Fruit fly (Drosophila melanogaster) whole organism, prepupa: ENCODE data around the gene Polr3E.
A peak's percentile ranks its signal among the peaks of the same experiment; 100 is the strongest.

Source experiments
- Blimp-1 ChIP-seq: fragments of 200-800 bp; sonication (Bioruptor generic); optimal IDR thresholded peaks from 3 replicates; lab custom pipeline; 2017; ENCODE audit warnings: missing biosample characterization, missing genetic modification characterization, mild to moderate bottlenecking, moderate library complexity, missing genetic modification reagents
- CG11294 ChIP-seq: fragments of 200-800 bp; sonication (Bioruptor generic); IDR thresholded peaks from 2 replicates; pipeline ENCODE4 v1.3.6; 2022; ENCODE audit warnings: missing biosample characterization, missing genetic modification characterization
- CG11762 ChIP-seq: fragments of 200-800 bp; sonication (Bioruptor generic); optimal IDR thresholded peaks from 3 replicates; lab custom pipeline; 2016; ENCODE audit warnings: missing biosample characterization, missing genetic modification characterization; ENCODE audit not compliant: insufficient read depth
- CG11902 ChIP-seq: fragments of 200-800 bp; sonication (Bioruptor generic); optimal IDR thresholded peaks from 3 replicates; lab custom pipeline; 2016; ENCODE audit warnings: missing biosample characterization, missing genetic modification characterization
- CG15336 ChIP-seq: fragments of 200-800 bp; sonication (Bioruptor generic); IDR thresholded peaks from 2 replicates; pipeline ENCODE4 v1.3.6; 2022; ENCODE audit warnings: missing biosample characterization, missing genetic modification characterization
- CG1621 ChIP-seq: fragments of 200-800 bp; sonication (Bioruptor generic); optimal IDR thresholded peaks from 3 replicates; lab custom pipeline; 2018; ENCODE audit warnings: missing biosample characterization, mild to moderate bottlenecking, missing genetic modification characterization
- CG16779 ChIP-seq: fragments of 200-800 bp; sonication (Bioruptor generic); optimal IDR thresholded peaks from 3 replicates; lab custom pipeline; 2017; ENCODE audit warnings: missing biosample characterization, mild to moderate bottlenecking, missing genetic modification characterization
- CG3032 ChIP-seq: fragments of 200-800 bp; optimal IDR thresholded peaks from 2 replicates; lab custom pipeline; 2019; ENCODE audit warnings: missing biosample characterization, mild to moderate bottlenecking, missing genetic modification characterization, moderate library complexity
- CG31627 ChIP-seq: fragments of 200-800 bp; sonication (Bioruptor generic); optimal IDR thresholded peaks from 3 replicates; lab custom pipeline; 2016; ENCODE audit warnings: missing biosample characterization, missing genetic modification characterization
- CG34406 ChIP-seq: fragments of 200-800 bp; sonication (Bioruptor generic); optimal IDR thresholded peaks from 3 replicates; lab custom pipeline; 2016; ENCODE audit warnings: missing biosample characterization, missing genetic modification characterization
- CG3919 ChIP-seq: fragments of 200-800 bp; sonication (Bioruptor generic); optimal IDR thresholded peaks from 3 replicates; lab custom pipeline; 2016; ENCODE audit warnings: missing biosample characterization, missing genetic modification characterization
- CG4318 ChIP-seq: fragments of 200-800 bp; sonication (Bioruptor generic); optimal IDR thresholded peaks from 3 replicates; lab custom pipeline; 2017; ENCODE audit warnings: missing biosample characterization, mild to moderate bottlenecking, missing genetic modification characterization
- CG6163 ChIP-seq: fragments of 200-800 bp; sonication (Bioruptor generic); IDR thresholded peaks from 3 replicates; pipeline ENCODE4 v1.3.6; 2022; ENCODE audit warnings: missing biosample characterization, missing genetic modification characterization
- CG6276 ChIP-seq: fragments of 200-800 bp; sonication (Bioruptor generic); optimal IDR thresholded peaks from 2 replicates; lab custom pipeline; 2017; ENCODE audit warnings: missing biosample characterization, mild to moderate bottlenecking, missing genetic modification characterization
- CG6792 ChIP-seq: fragments of 200-800 bp; sonication (Bioruptor generic); optimal IDR thresholded peaks from 3 replicates; lab custom pipeline; 2016; ENCODE audit warnings: missing biosample characterization, missing genetic modification characterization
- CG6808 ChIP-seq: fragments of 200-800 bp; sonication (Bioruptor generic); optimal IDR thresholded peaks from 3 replicates; lab custom pipeline; 2017; ENCODE audit warnings: missing biosample characterization, missing genetic modification characterization, mild to moderate bottlenecking, moderate library complexity, missing genetic modification reagents
- CG6854 ChIP-seq: fragments of 200-800 bp; sonication (Bioruptor generic); optimal IDR thresholded peaks from 2 replicates; lab custom pipeline; 2017; ENCODE audit warnings: missing biosample characterization, mild to moderate bottlenecking, missing genetic modification characterization
- CG8119 ChIP-seq: fragments of 200-800 bp; sonication (Bioruptor generic); IDR thresholded peaks from 3 replicates; pipeline ENCODE4 v1.3.6; 2022; ENCODE audit warnings: missing biosample characterization, missing genetic modification characterization
- CG8632 ChIP-seq: fragments of 200-800 bp; sonication (Bioruptor generic); optimal IDR thresholded peaks from 3 replicates; lab custom pipeline; 2016; ENCODE audit warnings: missing biosample characterization, missing genetic modification characterization
- CG9139 ChIP-seq: fragments of 200-800 bp; sonication (Bioruptor generic); optimal IDR thresholded peaks from 3 replicates; lab custom pipeline; 2017; ENCODE audit warnings: missing biosample characterization, mild to moderate bottlenecking, missing genetic modification characterization
- Eip75B ChIP-seq: fragments of 200-800 bp; sonication (Bioruptor generic); optimal IDR thresholded peaks from 3 replicates; lab custom pipeline; 2016; ENCODE audit warnings: missing biosample characterization, missing genetic modification characterization
- Eip78C ChIP-seq: fragments of 200-800 bp; sonication (Bioruptor generic); peaks from one replicate; lab custom pipeline; 2016; ENCODE audit warnings: missing biosample characterization, missing genetic modification characterization
- Eip93F ChIP-seq: fragments of 200-800 bp; sonication (Bioruptor generic); optimal IDR thresholded peaks from 2 replicates; lab custom pipeline; 2016; ENCODE audit warnings: missing biosample characterization, mild to moderate bottlenecking, missing genetic modification characterization
- Ets21C ChIP-seq: fragments of 200-800 bp; sonication (Bioruptor generic); optimal IDR thresholded peaks from 3 replicates; lab custom pipeline; 2016; ENCODE audit warnings: missing biosample characterization, missing genetic modification characterization
- Ets96B ChIP-seq: fragments of 200-800 bp; optimal IDR thresholded peaks from 2 replicates; lab custom pipeline; 2019; ENCODE audit warnings: missing biosample characterization, mild to moderate bottlenecking, missing genetic modification characterization, moderate library complexity
- Gug ChIP-seq: fragments of 200-800 bp; sonication (Bioruptor generic); IDR thresholded peaks from 2 replicates; pipeline ENCODE4 v1.3.6; 2022; ENCODE audit warnings: missing biosample characterization, missing genetic modification characterization
- Hr39 ChIP-seq: fragments of 200-800 bp; sonication (Bioruptor generic); optimal IDR thresholded peaks from 2 replicates; lab custom pipeline; 2016; ENCODE audit warnings: missing biosample characterization, missing genetic modification characterization
- Hr4 ChIP-seq: fragments of 200-800 bp; sonication (Bioruptor generic); optimal IDR thresholded peaks from 3 replicates; lab custom pipeline; 2016; ENCODE audit warnings: missing biosample characterization, missing genetic modification characterization
- Met ChIP-seq: fragments of 200-800 bp; sonication (Bioruptor generic); optimal IDR thresholded peaks from 3 replicates; lab custom pipeline; 2016; ENCODE audit warnings: missing biosample characterization, missing genetic modification characterization
- OdsH ChIP-seq: fragments of 200-800 bp; sonication (Bioruptor generic); optimal IDR thresholded peaks from 3 replicates; lab custom pipeline; 2016; ENCODE audit warnings: missing biosample characterization, missing genetic modification characterization
- Sox102F ChIP-seq: fragments of 200-800 bp; sonication (Bioruptor generic); optimal IDR thresholded peaks from 2 replicates; lab custom pipeline; 2016; ENCODE audit warnings: missing biosample characterization, mild to moderate bottlenecking, missing genetic modification characterization
- Sox14 ChIP-seq: fragments of 200-800 bp; sonication (Bioruptor generic); optimal IDR thresholded peaks from 3 replicates; lab custom pipeline; 2016; ENCODE audit warnings: missing biosample characterization, missing genetic modification characterization
- Sox15 ChIP-seq: fragments of 200-800 bp; sonication (Bioruptor generic); optimal IDR thresholded peaks from 3 replicates; lab custom pipeline; 2016; ENCODE audit warnings: missing biosample characterization, missing genetic modification characterization
- achi ChIP-seq: fragments of 200-800 bp; sonication (Bioruptor generic); optimal IDR thresholded peaks from 3 replicates; lab custom pipeline; 2016; ENCODE audit warnings: missing biosample characterization, missing genetic modification characterization
- acj6 ChIP-seq: fragments of 200-800 bp; sonication (Bioruptor generic); optimal IDR thresholded peaks from 3 replicates; lab custom pipeline; 2016; ENCODE audit warnings: missing biosample characterization, missing genetic modification characterization
- cyc ChIP-seq: fragments of 200-800 bp; sonication (Bioruptor generic); optimal IDR thresholded peaks from 3 replicates; lab custom pipeline; 2016; ENCODE audit warnings: missing biosample characterization, missing genetic modification characterization
- dac ChIP-seq: fragments of 200-800 bp; sonication (Bioruptor generic); optimal IDR thresholded peaks from 2 replicates; lab custom pipeline; 2017; ENCODE audit warnings: missing biosample characterization, mild to moderate bottlenecking, missing genetic modification characterization
- dsx ChIP-seq: fragments of 200-800 bp; optimal IDR thresholded peaks from 3 replicates; lab custom pipeline; 2019; ENCODE audit warnings: missing biosample characterization, mild to moderate bottlenecking, missing genetic modification characterization, moderate library complexity; ENCODE audit not compliant: poor library complexity, severe bottlenecking
- eg ChIP-seq: fragments of 200-800 bp; sonication (Bioruptor generic); IDR thresholded peaks from 3 replicates; pipeline ENCODE4 v1.3.6; 2022; ENCODE audit warnings: missing biosample characterization, missing genetic modification characterization
- fd59A ChIP-seq: fragments of 200-800 bp; sonication (Bioruptor generic); optimal IDR thresholded peaks from 2 replicates; lab custom pipeline; 2017; ENCODE audit warnings: missing biosample characterization, mild to moderate bottlenecking, missing genetic modification characterization, missing genetic modification reagents
- fd85E ChIP-seq: fragments of 200-800 bp; sonication (Bioruptor generic); optimal IDR thresholded peaks from 3 replicates; lab custom pipeline; 2016; ENCODE audit warnings: missing biosample characterization, missing genetic modification characterization
- fkh ChIP-seq: fragments of 200-800 bp; sonication (Bioruptor generic); optimal IDR thresholded peaks from 3 replicates; lab custom pipeline; 2017; ENCODE audit warnings: missing biosample characterization, mild to moderate bottlenecking, missing genetic modification characterization, moderate library complexity
- net ChIP-seq: fragments of 200-800 bp; sonication (Bioruptor generic); optimal IDR thresholded peaks from 3 replicates; lab custom pipeline; 2016; ENCODE audit warnings: missing biosample characterization, missing genetic modification characterization
- pdm3 ChIP-seq: fragments of 200-800 bp; sonication (Bioruptor generic); optimal IDR thresholded peaks from 3 replicates; lab custom pipeline; 2016; ENCODE audit warnings: missing biosample characterization, missing genetic modification characterization
- spab ChIP-seq: fragments of 200-800 bp; sonication (Bioruptor generic); optimal IDR thresholded peaks from 2 replicates; lab custom pipeline; 2017; ENCODE audit warnings: missing biosample characterization, mild to moderate bottlenecking, missing genetic modification characterization, missing genetic modification reagents
- ss ChIP-seq, 2 experiments: fragments of 200-800 bp; sonication (Bioruptor generic); optimal IDR thresholded peaks; 2 replicates in 1 of 2; 3 replicates in 1 of 2; lab custom pipeline; 2017 to 2018; ENCODE audit warnings: mild to moderate bottlenecking in 2 of 2, missing biosample characterization in 2 of 2, missing genetic modification characterization in 2 of 2, moderate library complexity in 1 of 2
- vri ChIP-seq: fragments of 200-800 bp; sonication (Bioruptor generic); optimal IDR thresholded peaks from 3 replicates; lab custom pipeline; 2016; ENCODE audit warnings: missing biosample characterization, mild to moderate bottlenecking, missing genetic modification characterization

Gene Polr3E

DNA sequence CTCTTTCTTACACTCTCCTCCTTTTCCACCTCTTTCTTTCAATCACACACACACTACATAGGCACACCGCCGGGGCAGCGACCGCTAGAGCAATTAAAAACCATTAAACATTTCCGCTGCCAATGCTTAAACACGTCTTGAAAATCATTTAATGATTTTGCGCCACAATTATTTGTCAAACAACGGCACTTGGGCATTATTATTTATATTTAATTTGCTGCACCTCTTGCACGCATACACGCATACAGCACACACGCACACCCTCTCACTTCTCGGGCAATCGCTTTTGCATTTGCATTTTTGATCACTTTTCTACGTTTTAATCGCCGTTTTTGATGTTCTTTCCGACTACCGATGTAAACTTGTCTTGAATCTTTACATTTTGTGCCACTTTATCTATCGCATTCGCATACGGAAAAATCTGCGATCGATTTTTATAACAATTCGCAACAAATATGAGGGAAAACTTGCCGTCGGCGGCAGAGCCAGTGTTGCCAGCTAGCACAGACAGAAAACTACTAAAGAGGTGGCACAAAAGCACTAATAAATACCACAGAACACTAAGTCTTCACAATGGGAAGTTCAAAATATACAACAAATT, 4.6 kb upstream of the Polr3E start, which contains the start of gene skd:
Gene skd (minus strand): TSS at position 518 of the 601 bp plus-strand sequence.
- TF ChIP-seq CG31627 (no peak), fkh (GFP tag; lab: Kevin White, UChicago) (peak; percentile 15), Eip78C (GFP tag; lab: Kevin White, UChicago) (peak; percentile 76)

DNA sequence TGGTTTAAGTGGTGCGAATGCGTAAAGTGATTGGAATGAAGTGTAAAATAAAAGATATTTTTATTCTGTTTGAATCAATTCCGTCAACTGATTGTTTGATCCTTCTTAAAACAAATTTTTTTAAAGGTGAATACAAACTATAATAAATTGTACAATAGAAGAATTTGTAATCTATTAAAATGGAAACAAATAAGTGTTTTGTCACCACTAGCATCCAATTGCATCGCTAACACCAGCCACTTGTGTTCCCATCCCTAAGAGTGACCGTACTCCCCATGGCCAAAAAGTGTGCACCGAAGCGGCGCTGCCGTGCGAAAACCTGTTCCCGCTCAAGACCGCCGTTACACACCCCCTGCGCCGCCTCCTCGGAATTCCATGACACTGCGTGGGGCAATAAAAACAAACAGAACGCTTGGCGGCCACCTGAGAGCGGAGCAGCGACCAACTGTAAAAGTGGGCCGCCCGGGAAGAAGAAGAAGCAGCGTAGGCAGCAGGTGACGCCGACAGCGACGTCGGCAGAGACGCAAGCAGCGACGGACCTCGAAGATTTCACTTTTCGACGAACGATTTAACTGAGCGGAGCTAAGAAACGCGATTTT, 3.9 kb upstream of the Polr3E start, which contains the start of gene Pdss2:
Gene Pdss2 (plus strand): TSS at position 259 of the 599 bp plus-strand sequence.
- TF ChIP-seq Blimp-1 (GFP tag; lab: Kevin White, UChicago) (peak; percentile 92), fd85E (no peak), CG11902 (peak; percentile 50), CG8632 (GFP tag; lab: Kevin White, UChicago) (peak; percentile 20), dsx (peak; percentile 26), CG31627 (peak; percentile 83), Met (peak; percentile 60), spab (GFP tag; lab: Kevin White, UChicago) (no peak), vri (GFP tag; lab: Kevin White, UChicago) (peak; percentile 7), fd59A (GFP tag; lab: Kevin White, UChicago) (peak; percentile 56), CG11762 (GFP tag; lab: Kevin White, UChicago) (peak; percentile 43), CG6854 (GFP tag; lab: Kevin White, UChicago) (peak; percentile 95), CG11294 (GFP tag; lab: Robert Waterston, UW) (no peak; the same call in 1 of the 2 replicates), CG16779 (tag; lab: Kevin White, UChicago) (no peak), Hr39 (peak; percentile 80), Sox14 (GFP tag; lab: Kevin White, UChicago) (peak; percentile 59), CG9139 (GFP tag; lab: Kevin White, UChicago) (peak; percentile 49), CG3919 (GFP tag; lab: Kevin White, UChicago) (peak; percentile 71), Sox15 (GFP tag; lab: Kevin White, UChicago) (peak; percentile 44), eg (GFP tag; lab: Robert Waterston, UW) (peak; percentile 61), CG15336 (peak; percentile 33; the same call in 1 of the 2 replicates), OdsH (GFP tag; lab: Kevin White, UChicago) (peak; percentile 71), Gug (GFP tag; lab: Robert Waterston, UW) (peak; percentile 30; the same call in 1 of the 2 replicates), CG4318 (GFP tag; lab: Kevin White, UChicago) (peak; percentile 56), Sox102F (GFP tag; lab: Kevin White, UChicago) (peak; percentile 30), CG1621 (tag; lab: Kevin White, UChicago) (peak; percentile 22), Eip75B (GFP tag; lab: Kevin White, UChicago) (peak; percentile 77), dac (GFP tag; lab: Kevin White, UChicago) (no peak), pdm3 (GFP tag; lab: Kevin White, UChicago) (peak; percentile 75), ss (GFP tag; optimal IDR thresholded peaks at IDR 0.05; lab: Kevin White, UChicago) (peak; percentile 42 to 69), Eip93F (GFP tag; lab: Kevin White, UChicago) (no peak), CG8119 (GFP tag; lab: Robert Waterston, UW) (peak; percentile 45; the same call in 2 of the 3 replicates), Eip78C (GFP tag; lab: Kevin White, UChicago) (peak; percentile 83), Ets96B (peak; percentile 41), Ets21C (peak; percentile 44), cyc (GFP tag; lab: Kevin White, UChicago) (peak; percentile 73), Hr4 (GFP tag; lab: Kevin White, UChicago) (peak; percentile 74), achi (GFP tag; lab: Kevin White, UChicago) (peak; percentile 8), CG6163 (GFP tag; lab: Robert Waterston, UW) (peak; percentile 78), CG6792 (peak; percentile 28), net (GFP tag; lab: Kevin White, UChicago) (peak; percentile 68), CG3032 (tag; lab: Kevin White, UChicago) (peak; percentile 62), CG6808 (GFP tag; lab: Kevin White, UChicago) (peak; percentile 30), acj6 (peak; percentile 71), CG34406 (peak; percentile 38), CG6276 (GFP tag; lab: Kevin White, UChicago) (peak; percentile 37)
